Worm (Caenorhabditis elegans): ENCODE data around the gene F59B2.12.
A peak's percentile ranks its signal among the peaks of the same experiment; 100 is the strongest.

F59B2.12 gene

DNA sequence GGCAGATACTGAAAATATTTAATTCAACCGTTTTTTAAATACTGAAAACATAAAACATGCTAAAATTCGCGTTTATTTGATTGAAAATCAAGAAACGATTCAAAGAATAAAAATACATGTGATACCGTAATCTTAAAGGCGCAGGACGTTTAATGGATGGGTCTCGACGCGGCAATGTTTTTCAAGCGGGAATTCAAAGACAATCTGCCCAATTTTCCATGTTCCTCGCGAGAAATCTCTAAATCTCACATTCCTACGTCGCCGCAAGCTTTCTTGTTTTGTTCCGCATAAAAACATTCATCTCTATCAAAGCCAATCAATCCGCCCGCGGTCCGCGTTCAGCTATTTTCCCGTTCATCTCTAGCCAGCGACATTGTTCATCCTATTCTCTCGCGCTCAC lies 15.9 kb upstream of the F59B2.12 start (continued):
- TF ChIP-seq F10E7.11 (tag; optimal IDR thresholded peaks at IDR 0.05) (no peak), rcor-1 (GFP tag; IDR thresholded peaks at IDR 0.05) (0 out of 2 replicates have a peak, but pooled peaks have one; percentile 31), C06A6.2 (GFP tag; conservative IDR thresholded peaks at IDR 0.05) (no peak), lsl-1 (GFP tag; optimal IDR thresholded peaks at IDR 0.05) (peak; percentile 83), K12H6.12 (tag; optimal IDR thresholded peaks at IDR 0.05) (no peak), Y67H2A.10 (GFP tag; conservative IDR thresholded peaks at IDR 0.05) (no peak), ztf-6 (GFP tag; IDR thresholded peaks at IDR 0.05) (no peak), ceh-91 (GFP tag; IDR thresholded peaks at IDR 0.05) (peak; percentile 63), let-526 (GFP tag; IDR thresholded peaks at IDR 0.05) (no peak), mes-4 (tag; optimal IDR thresholded peaks at IDR 0.05) (no peak), hrde-1 (tag; optimal IDR thresholded peaks at IDR 0.05; ENCODE audit: borderline replicate concordance) (no peak), ceh-79 (tag; optimal IDR thresholded peaks at IDR 0.05) (no peak), zim-3 (tag; optimal IDR thresholded peaks at IDR 0.05) (no peak), rpc-1 (optimal IDR thresholded peaks at IDR 0.05) (no peak), rpc-1 (tag; optimal IDR thresholded peaks at IDR 0.05) (no peak), mcd-1 (GFP tag; IDR thresholded peaks at IDR 0.05) (no peak), B0261.1 (tag; optimal IDR thresholded peaks at IDR 0.05) (no peak), B0035.1 (tag; optimal IDR thresholded peaks at IDR 0.05) (no peak), ceh-40 (GFP tag; IDR thresholded peaks at IDR 0.05) (no peak), dpl-1 (GFP tag; optimal IDR thresholded peaks at IDR 0.05) (peak; percentile 75), F37B4.10 (GFP tag; IDR thresholded peaks at IDR 0.05) (no peak), madf-10 (tag; optimal IDR thresholded peaks at IDR 0.05) (no peak), D2030.7 (GFP tag; IDR thresholded peaks at IDR 0.05) (peak; percentile 66), egl-18 (GFP tag; IDR thresholded peaks at IDR 0.05) (no peak), nhr-27 (tag; optimal IDR thresholded peaks at IDR 0.05) (no peak), chd-7 (tag; optimal IDR thresholded peaks at IDR 0.05) (no peak), ceh-58 (GFP tag; IDR thresholded peaks at IDR 0.05) (no peak), ama-1 (optimal IDR thresholded peaks at IDR 0.05) (no peak), ama-1 (GFP tag; optimal IDR thresholded peaks at IDR 0.05) (no peak), hsf-1 (GFP tag; IDR thresholded peaks at IDR 0.05) (peak; percentile 52; the same call in 1 of the 2 replicates), xnd-1 (tag; optimal IDR thresholded peaks at IDR 0.05) (peak; percentile 76), lin-35 (GFP tag; optimal IDR thresholded peaks at IDR 0.05) (peak in 1 of 3 experiments; percentile 47), F22D6.2 (tag; optimal IDR thresholded peaks at IDR 0.05) (no peak), C17E4.6 (GFP tag; IDR thresholded peaks at IDR 0.05) (peak; percentile 24; the same call in 1 of the 2 replicates), pha-4 (tag; optimal IDR thresholded peaks at IDR 0.05) (no peak), mxl-1 (tag; optimal IDR thresholded peaks at IDR 0.05) (no peak), F57A8.1 (GFP tag; optimal IDR thresholded peaks at IDR 0.05) (no peak), ZK185.1 (tag; optimal IDR thresholded peaks at IDR 0.05; ENCODE audit: poor library complexity, severe bottlenecking) (no peak), attf-5 (GFP tag; optimal IDR thresholded peaks at IDR 0.05) (no peak), ztf-18 (tag; optimal IDR thresholded peaks at IDR 0.05) (peak; percentile 7), madf-8 (GFP tag; conservative IDR thresholded peaks at IDR 0.05) (peak; percentile 68), nhr-90 (tag; optimal IDR thresholded peaks at IDR 0.05) (no peak), F55B11.4 (tag; optimal IDR thresholded peaks at IDR 0.05; ENCODE audit: borderline replicate concordance, insufficient read depth) (no peak), Y95B8A.8 (GFP tag; IDR thresholded peaks at IDR 0.05) (no peak), Y53F4B.3 (GFP tag; IDR thresholded peaks at IDR 0.05) (no peak), F52B5.7 (tag; optimal IDR thresholded peaks at IDR 0.05) (no peak), ztf-28 (GFP tag; IDR thresholded peaks at IDR 0.05) (no peak)
